Worm (Caenorhabditis elegans): Measurements from ENCODE around the gene T13C2.7.

DNA sequence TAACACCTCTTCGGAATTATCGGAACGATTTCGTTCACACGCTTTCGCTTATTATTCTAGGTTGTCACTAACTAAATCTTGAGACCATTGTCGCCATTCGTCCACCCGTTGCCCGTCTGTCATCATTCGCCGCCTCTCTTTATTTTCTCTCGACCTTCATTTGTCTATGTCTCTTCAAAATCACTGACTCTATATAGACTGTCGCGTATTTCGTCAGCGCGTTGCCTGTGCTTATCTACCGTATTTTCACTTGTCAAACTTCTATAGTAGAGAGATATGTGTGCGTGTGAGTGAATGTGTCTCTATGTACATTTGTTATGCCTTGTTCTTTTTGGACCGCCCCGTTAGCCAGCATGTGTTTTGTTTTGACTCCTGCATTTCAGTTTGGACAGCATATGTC, 49.9 kb downstream of the T13C2.7 start:
- TF ChIP-seq mec-3 (tag; optimal IDR thresholded peaks at IDR 0.05; ENCODE audit: borderline replicate concordance) (no peak), pax-1 (tag; optimal IDR thresholded peaks at IDR 0.05) (no peak), ama-1 (optimal IDR thresholded peaks at IDR 0.05) (no peak), pqm-1 (tag; optimal IDR thresholded peaks at IDR 0.05) (no peak), hlh-6 (tag; optimal IDR thresholded peaks at IDR 0.05) (no peak), ceh-34 (tag; optimal IDR thresholded peaks at IDR 0.05) (no peak), elt-2 (tag; optimal IDR thresholded peaks at IDR 0.05) (no peak), pha-4 (tag; optimal IDR thresholded peaks at IDR 0.05) (no peak), pat-9 (tag; optimal IDR thresholded peaks at IDR 0.05) (no peak), ceh-9 (tag; optimal IDR thresholded peaks at IDR 0.05) (no peak), sox-4 (tag; optimal IDR thresholded peaks at IDR 0.05) (no peak), nhr-11 (tag; optimal IDR thresholded peaks at IDR 0.05) (no peak), che-1 (tag; optimal IDR thresholded peaks at IDR 0.05) (no peak)

Measured in whole organism, late embryonic.